Worm (Caenorhabditis elegans) whole organism, dauer: ENCODE measurements around the gene srlf-34.

Source experiments
- unc-62 ChIP-seq: sonication (generic microtip); optimal IDR thresholded peaks from 2 replicates; lab custom pipeline; 2017; ENCODE audit warnings: missing biosample characterization, missing genetic modification reagents, missing genetic modification characterization

Gene srlf-34

DNA sequence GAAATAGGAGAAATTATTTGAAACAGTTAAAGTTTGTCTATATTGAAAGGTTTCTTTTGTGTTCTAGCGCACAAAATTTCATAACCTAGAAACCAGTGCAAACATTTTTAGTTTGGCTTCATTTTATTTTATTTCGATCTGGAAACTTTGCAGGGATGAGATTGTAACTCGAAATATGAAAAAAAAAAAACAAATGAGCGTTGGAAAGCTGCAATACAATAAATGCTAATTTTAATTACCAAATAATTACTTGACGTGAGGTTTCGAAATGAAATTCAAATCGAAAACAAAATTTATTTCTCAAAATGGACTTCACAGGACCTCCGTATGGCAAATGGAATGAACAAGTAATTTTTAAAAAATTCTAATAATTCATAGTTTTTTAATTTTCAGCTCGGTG lies 4.9 kb downstream of the srlf-34 start, which contains the start of gene M02G9.4:
Gene M02G9.4, plus strand, starts transcription at position 301 of the 400 bp plus-strand sequence.
- no peak for TF ChIP-seq unc-62 (GFP tag; lab: Kevin White, UChicago)

DNA sequence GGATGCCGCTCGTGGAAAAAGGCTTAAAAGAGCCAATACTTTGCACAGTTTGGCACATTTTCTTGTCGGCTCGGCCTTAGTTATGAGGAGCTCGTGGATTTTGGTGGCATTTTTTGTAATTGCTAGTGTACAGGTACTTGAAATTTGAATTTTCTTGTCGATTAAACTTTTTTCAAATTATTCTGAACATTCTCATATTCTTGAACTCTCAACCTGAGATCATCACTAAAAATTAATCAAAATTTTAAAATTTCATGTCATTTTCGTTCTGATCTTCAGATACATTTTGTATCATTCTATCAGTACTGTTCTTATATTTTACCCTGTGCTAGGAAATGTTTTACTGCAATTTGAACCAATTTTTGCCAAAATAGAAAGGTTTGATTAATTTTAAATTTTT lies 9.3 kb downstream of the srlf-34 start, which contains the start of gene idpp-4:
Gene idpp-4, plus strand, starts transcription at position 51 of the 400 bp plus-strand sequence.
- no peak for TF ChIP-seq unc-62 (GFP tag; lab: Kevin White, UChicago)

DNA sequence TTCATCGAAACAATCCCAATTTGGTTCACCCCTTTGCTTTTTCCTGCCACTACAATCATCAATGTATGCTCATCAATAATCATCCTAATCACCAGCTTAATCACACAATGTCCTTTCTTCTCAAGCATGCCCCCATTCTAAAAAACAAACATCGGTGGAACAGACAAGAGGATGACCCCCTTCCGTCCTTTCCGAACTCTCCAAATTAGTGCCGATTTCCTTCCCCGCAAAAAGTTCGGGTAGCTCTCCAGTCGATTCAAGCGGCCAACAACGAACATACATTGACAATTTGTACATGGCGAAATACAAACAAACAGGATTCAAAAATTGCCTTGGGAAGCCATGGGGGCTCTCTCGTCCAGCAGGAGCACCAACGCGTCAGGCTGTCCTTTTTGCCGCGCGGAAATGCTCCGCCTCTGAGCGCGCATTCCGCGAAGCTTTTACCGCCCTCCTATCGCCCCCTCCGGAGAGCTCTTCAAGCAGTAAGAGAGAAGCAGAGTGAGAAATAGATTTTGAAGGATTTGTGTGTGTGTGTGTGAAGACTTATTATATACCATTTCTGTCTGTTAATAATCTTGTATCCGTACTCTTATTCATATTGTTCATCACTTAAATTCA lies 13.6 kb downstream of the srlf-34 start, which contains the start of gene appg-1:
Gene appg-1, plus strand, starts transcription at position 427 of the 618 bp plus-strand sequence.
- no peak for TF ChIP-seq unc-62 (GFP tag; lab: Kevin White, UChicago)

DNA sequence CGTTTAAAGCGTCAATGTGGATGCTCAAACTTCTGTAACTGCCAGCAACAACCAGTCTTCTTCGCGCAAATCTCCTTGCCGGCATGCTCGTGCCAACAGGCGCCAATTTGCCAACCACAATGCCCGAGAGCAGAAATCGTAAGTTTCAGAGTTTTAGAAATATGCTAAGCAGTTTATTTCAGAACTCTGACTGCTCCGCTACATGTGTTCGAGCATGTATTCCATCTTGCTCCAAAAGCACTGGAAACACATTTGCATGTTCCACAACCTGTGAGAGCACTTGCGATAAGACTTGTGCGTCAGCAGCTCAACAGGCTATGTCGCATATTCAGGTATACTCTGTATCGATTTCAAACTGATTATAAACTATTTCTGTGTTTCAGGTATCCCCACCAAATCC lies 17.7 kb downstream of the srlf-34 start:
- TF ChIP-seq unc-62 (GFP tag; lab: Kevin White, UChicago), result no peak

DNA sequence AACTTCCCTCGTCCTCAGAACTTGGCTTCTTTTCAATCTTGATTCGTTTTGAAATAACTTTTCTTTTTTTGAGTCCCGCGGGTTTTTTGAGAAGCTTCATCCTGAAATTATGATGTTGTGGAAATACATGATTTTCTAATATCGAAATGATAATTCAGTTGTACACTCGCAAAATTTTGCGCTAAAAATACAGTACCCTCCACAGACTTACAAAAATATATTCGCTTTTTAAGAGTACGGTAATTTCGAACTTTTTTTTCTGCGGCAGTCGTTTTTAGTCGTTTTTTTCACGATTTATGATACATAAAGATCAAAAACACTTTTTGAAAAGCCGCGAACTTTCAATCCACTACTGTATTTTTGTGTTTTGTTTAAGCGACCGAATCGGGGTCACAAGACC lies 32.9 kb downstream of the srlf-34 start, which contains the start of gene pro-2:
Gene pro-2, minus strand, starts transcription at position 101 of the 400 bp plus-strand sequence.
- TF ChIP-seq unc-62 (GFP tag; lab: Kevin White, UChicago), result no peak

DNA sequence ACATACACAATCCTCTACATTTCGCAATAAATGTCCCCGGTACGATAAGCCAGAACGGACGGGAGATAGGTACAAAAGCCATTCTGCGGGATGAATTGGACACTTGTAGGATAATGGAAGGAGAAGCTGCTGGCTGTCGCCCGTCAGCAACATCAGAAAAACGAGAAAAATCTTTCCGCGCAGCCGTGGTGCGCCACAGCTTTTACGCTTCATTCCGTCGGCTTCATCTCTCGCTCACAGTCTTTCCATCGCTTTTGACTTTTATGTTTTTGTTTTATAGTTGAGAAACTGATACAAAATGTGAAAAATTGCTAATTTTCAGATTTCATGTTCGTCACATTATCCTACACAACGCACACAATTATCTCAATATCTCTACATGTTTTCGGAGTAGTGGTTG lies 34.0 kb downstream of the srlf-34 start, which contains the start of gene C07E3.10:
Gene C07E3.10, plus strand, starts transcription at position 301 of the 400 bp plus-strand sequence.
- no peak for TF ChIP-seq unc-62 (GFP tag; lab: Kevin White, UChicago)

DNA sequence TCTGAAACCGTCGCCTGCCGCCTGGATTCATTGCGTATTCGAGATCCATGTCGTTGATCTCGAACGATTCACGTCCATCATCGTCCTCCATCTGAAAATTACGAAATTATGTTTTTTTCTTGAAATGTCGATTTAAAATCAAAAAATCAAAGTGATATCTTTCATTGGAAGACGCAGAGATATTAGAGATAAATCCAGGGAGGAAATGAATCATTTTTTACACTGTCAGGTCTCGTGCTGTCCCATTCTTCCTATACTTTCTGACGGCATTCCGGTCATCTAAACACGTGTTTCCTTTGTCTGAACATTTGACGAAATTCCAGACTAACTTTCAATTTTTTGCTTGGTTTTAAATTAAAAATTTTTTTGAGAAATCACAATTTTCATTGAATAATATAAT lies 37.8 kb downstream of the srlf-34 start, which contains the start of gene stip-1:
Gene stip-1, minus strand, starts transcription at position 98 of the 400 bp plus-strand sequence.
- TF ChIP-seq unc-62 (GFP tag; lab: Kevin White, UChicago), result no peak

DNA sequence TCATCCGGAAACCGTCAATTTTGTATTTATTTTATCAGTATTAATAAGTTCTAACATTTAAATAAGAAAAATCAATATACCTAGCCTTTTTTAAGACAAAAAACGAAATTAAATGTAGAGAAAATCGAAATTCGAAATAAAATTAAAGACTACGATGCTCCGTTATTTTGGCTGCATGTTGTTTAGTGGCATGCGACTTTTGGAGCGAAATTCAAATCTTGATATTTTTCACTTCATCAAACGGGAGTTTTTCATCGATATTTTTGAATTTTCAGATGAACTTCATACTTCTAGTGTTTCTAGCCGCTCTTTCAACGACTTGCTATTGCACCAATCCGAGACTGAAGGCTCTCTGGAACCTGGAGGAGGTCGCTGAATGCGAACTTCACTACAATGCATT lies 38.4 kb downstream of the srlf-34 start, which contains the start of gene C07E3.9:
Gene C07E3.9, plus strand, starts transcription at position 270 of the 400 bp plus-strand sequence.
- no peak for TF ChIP-seq unc-62 (GFP tag; lab: Kevin White, UChicago)

DNA sequence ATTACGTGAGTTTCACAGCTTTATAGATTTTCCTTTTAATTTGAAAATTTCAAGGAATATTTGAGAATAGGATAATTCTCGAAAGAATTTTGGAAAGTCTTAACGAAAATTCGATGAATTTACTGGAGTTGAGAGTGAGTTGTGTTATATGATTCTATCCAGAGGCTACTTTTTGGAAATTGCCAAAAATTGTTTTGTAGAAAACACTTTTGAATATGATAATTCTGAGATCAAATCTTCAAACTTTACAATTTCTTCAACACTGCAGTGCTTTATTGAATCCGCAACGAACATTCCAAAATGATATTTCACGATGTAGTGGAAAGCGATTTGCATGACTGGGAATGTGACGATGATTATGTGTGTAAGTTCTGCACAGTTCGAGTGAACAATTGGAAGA lies 39.9 kb downstream of the srlf-34 start, which contains the start of gene C07E3.8:
Gene C07E3.8, plus strand, starts transcription at position 301 of the 400 bp plus-strand sequence.
- no peak for TF ChIP-seq unc-62 (GFP tag; lab: Kevin White, UChicago)

DNA sequence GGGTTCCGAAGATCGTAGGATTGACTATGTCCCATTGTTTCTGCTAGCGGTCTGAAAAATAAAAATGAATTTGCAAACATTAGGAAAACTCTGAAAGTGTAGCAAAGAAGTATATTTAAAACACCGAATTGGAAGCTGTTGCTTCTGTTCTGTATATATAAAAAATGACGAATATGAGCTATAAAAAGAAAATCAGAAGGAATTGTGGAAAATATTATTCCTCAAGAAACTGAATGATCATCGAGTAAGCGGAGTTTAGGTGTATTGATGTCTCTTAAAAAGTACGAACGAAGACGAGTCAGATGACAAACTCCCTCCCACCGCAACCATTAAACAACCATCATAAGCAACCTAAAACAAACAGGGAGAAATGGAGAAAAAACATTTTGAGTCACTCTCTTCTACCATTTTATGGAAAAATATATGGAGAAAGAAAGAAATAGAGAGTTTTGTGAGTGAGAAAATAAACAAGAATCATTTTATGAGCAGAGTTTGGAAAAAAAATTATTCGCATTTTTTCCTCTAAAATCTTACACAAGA lies 45.4 kb downstream of the srlf-34 start, which contains the start of gene C07E3.3:
Gene C07E3.3, minus strand, starts transcription at position 51 of the 540 bp plus-strand sequence.
- TF ChIP-seq unc-62 (GFP tag; lab: Kevin White, UChicago), result no peak

DNA sequence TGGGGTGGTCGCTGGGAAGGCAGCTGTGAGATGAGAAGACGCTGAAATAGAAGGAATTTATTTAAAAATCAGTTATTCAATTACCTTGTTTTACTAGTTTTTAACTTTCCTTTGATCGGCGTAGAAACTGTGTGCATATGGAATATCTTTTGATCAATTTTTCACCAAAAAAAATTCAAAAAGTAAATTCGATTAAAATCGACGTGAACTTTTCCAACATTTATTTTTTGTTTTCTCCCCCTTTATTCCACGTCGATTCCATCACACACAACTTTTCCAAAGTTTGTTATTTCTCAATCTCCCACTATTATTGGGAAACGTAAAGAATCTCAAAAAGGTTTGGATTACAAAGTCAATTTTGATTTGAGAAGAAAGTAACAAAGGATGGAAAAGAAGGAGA lies 48.4 kb downstream of the srlf-34 start, which contains the start of gene C07E3.4:
Gene C07E3.4, plus strand, starts transcription at position 301 of the 400 bp plus-strand sequence.
- TF ChIP-seq unc-62 (GFP tag; lab: Kevin White, UChicago), result no peak
